Worm (Caenorhabditis elegans): ENCODE data around the gene K08D8.5.

- no peak for TF ChIP-seq ama-1 (optimal IDR thresholded peaks at IDR 0.05)
- TF ChIP-seq elt-3 (tag; optimal IDR thresholded peaks at IDR 0.05): no peak
- TF ChIP-seq sea-2 (GFP tag; optimal IDR thresholded peaks at IDR 0.05): no peak
- TF ChIP-seq ceh-82 (tag; optimal IDR thresholded peaks at IDR 0.05): no peak
- no peak for TF ChIP-seq skn-1 (tag; optimal IDR thresholded peaks at IDR 0.05)
Measured at ce11 chrIV:12869383-12869782, 42.5 kb downstream of the K08D8.5 start.

All from whole organism, L3 larva.